Fruit fly (Drosophila melanogaster) whole organism, wandering third instar larva: ENCODE measurements around the gene emc.

ENCODE experiments used
- Vsx2 ChIP-seq: fragments of 200-300, 225-300 bp; sonication (Bioruptor generic); optimal IDR thresholded peaks from 2 replicates; lab custom pipeline; 2018; ENCODE audit warnings: missing biosample characterization, missing genetic modification characterization; ENCODE audit not compliant: partially characterized antibody
- dsf ChIP-seq: sonication (Bioruptor generic); optimal IDR thresholded peaks from 2 replicates; lab custom pipeline; 2016; ENCODE audit warnings: missing biosample characterization, missing genetic modification characterization, borderline replicate concordance
- sv ChIP-seq: fragments of 200-800 bp; sonication (Bioruptor generic); optimal IDR thresholded peaks from 3 replicates; lab custom pipeline; 2016; ENCODE audit warnings: missing biosample characterization, missing genetic modification characterization
- usp ChIP-seq: fragments of >200 bp; optimal IDR thresholded peaks from 2 replicates; lab custom pipeline; 2017; ENCODE audit warnings: missing biosample characterization, missing genetic modification characterization
- woc ChIP-seq: sonication (Bioruptor generic); optimal IDR thresholded peaks from 2 replicates; lab custom pipeline; 2016; ENCODE audit warnings: missing biosample characterization, mild to moderate bottlenecking, missing genetic modification characterization

- no peak for TF ChIP-seq Vsx2
- TF ChIP-seq woc (GFP tag; lab: Kevin White, UChicago) = no peak
- no peak for TF ChIP-seq usp (GFP tag; lab: Kevin White, UChicago)
- no peak for TF ChIP-seq sv (GFP tag; lab: Kevin White, UChicago)
- no peak for TF ChIP-seq dsf (GFP tag; lab: Kevin White, UChicago)
These were observed 6.0 kb upstream of the emc start for dm6 chr3L:743155-743554.
